Worm (Caenorhabditis elegans) whole organism, L1 larva: ENCODE data around the gene C35B1.9.
A peak's percentile ranks its signal among the peaks of the same experiment; 100 is the strongest.
"Not testable (repeated sequence)": the region's sequence is repeated elsewhere in the genome, so short reads cannot be mapped to it uniquely, and the experiment has no call there.

Experiments
- ceh-82 ChIP-seq, 3 experiments: fragments of 150-350 bp in 1 of 3; sonication (generic microtip) in 2 of 3; optimal IDR thresholded peaks; 2 replicates each; lab custom pipeline; 2014 to 2017; ENCODE audit warnings: missing biosample characterization in 3 of 3, missing genetic modification characterization in 3 of 3
- ceh-90 ChIP-seq: sonication (generic microtip); optimal IDR thresholded peaks from 2 replicates; lab custom pipeline; 2016; ENCODE audit warnings: missing genetic modification characterization, missing compliant biosample characterization
- dsc-1 ChIP-seq: sonication (generic microtip); optimal IDR thresholded peaks from 2 replicates; lab custom pipeline; 2016; ENCODE audit warnings: mild to moderate bottlenecking, missing genetic modification characterization, missing compliant biosample characterization
- efl-1 ChIP-seq, 4 experiments: fragments of 150-350 bp; optimal IDR thresholded peaks in 3 of 4; peaks in 1 of 4; 1 replicate in 1 of 4; 2 replicates in 3 of 4; lab custom pipeline; 2014; ENCODE audit warnings: missing biosample characterization in 2 of 4, missing genetic modification characterization in 2 of 4, missing genetic modification reagents in 2 of 4
- efl-3 ChIP-seq: fragments of 200-800 bp; sonication (Bioruptor generic); optimal IDR thresholded peaks from 2 replicates; lab custom pipeline; 2018; ENCODE audit warnings: mild to moderate bottlenecking, missing genetic modification characterization, missing compliant biosample characterization
- elt-2 ChIP-seq: sonication (generic microtip); optimal IDR thresholded peaks from 2 replicates; lab custom pipeline; 2016; ENCODE audit warnings: missing genetic modification characterization, mild to moderate bottlenecking, inconsistent platforms, missing compliant biosample characterization, missing genetic modification reagents
- fkh-10 ChIP-seq: sonication (generic microtip); optimal IDR thresholded peaks from 2 replicates; lab custom pipeline; 2017; ENCODE audit warnings: missing biosample characterization, missing genetic modification reagents, missing genetic modification characterization
- fkh-4 ChIP-seq: sonication (generic microtip); optimal IDR thresholded peaks from 2 replicates; lab custom pipeline; 2016; ENCODE audit warnings: missing compliant biosample characterization, missing genetic modification characterization, borderline replicate concordance
- lin-14 ChIP-seq: fragments of 200-800 bp; sonication (Bioruptor generic); optimal IDR thresholded peaks from 2 replicates; lab custom pipeline; 2018; ENCODE audit warnings: mild to moderate bottlenecking, missing genetic modification characterization, moderate library complexity, missing compliant biosample characterization
- lin-35 ChIP-seq, 2 experiments: fragments of 150-350 bp; optimal IDR thresholded peaks; 2 replicates each; lab custom pipeline; 2014; ENCODE audit warnings: missing biosample characterization in 2 of 2, missing genetic modification characterization in 2 of 2, missing genetic modification reagents in 2 of 2
- lin-39 ChIP-seq: fragments of 150-350 bp; optimal IDR thresholded peaks from 2 replicates; lab custom pipeline; 2014; ENCODE audit warnings: missing biosample characterization, missing genetic modification reagents, missing genetic modification characterization
- mab-9 ChIP-seq: fragments of 200-800 bp; sonication (Bioruptor generic); IDR thresholded peaks from 2 replicates; pipeline ENCODE4 v1.3.6; 2022; ENCODE audit warnings: missing genetic modification reagents, missing genetic modification characterization, missing compliant biosample characterization
- mep-1 ChIP-seq: fragments of 150-350 bp; optimal IDR thresholded peaks from 2 replicates; lab custom pipeline; 2014; ENCODE audit warnings: missing biosample characterization, missing genetic modification characterization
- nhr-20 ChIP-seq: sonication (generic microtip); optimal IDR thresholded peaks from 2 replicates; lab custom pipeline; 2016; ENCODE audit warnings: mild to moderate bottlenecking, missing genetic modification characterization, missing compliant biosample characterization
- nhr-77 ChIP-seq: fragments of 150-350 bp; optimal IDR thresholded peaks from 2 replicates; lab custom pipeline; 2014; ENCODE audit warnings: missing biosample characterization, missing genetic modification characterization
- nhr-85 ChIP-seq: sonication (generic microtip); peaks from one replicate; lab custom pipeline; 2016; ENCODE audit warnings: missing genetic modification characterization, inconsistent platforms, missing compliant biosample characterization
- pag-3 ChIP-seq: sonication (generic microtip); optimal IDR thresholded peaks from 2 replicates; lab custom pipeline; 2017; ENCODE audit warnings: missing genetic modification characterization, mild to moderate bottlenecking, missing compliant biosample characterization, antibody characterized with exemption, borderline replicate concordance; ENCODE audit not compliant: insufficient read depth
- pax-3 ChIP-seq: fragments of 200-800 bp; sonication (Bioruptor generic); optimal IDR thresholded peaks from 2 replicates; lab custom pipeline; 2018; ENCODE audit warnings: mild to moderate bottlenecking, missing genetic modification characterization, moderate library complexity, missing compliant biosample characterization
- rnt-1 ChIP-seq: sonication (generic microtip); optimal IDR thresholded peaks from 2 replicates; lab custom pipeline; 2016; ENCODE audit warnings: mild to moderate bottlenecking, missing genetic modification characterization, moderate library complexity, missing compliant biosample characterization
- snu-23 ChIP-seq: sonication (generic microtip); optimal IDR thresholded peaks from 2 replicates; lab custom pipeline; 2016; ENCODE audit warnings: missing genetic modification characterization, missing compliant biosample characterization
- sox-4 ChIP-seq: sonication (generic microtip); optimal IDR thresholded peaks from 2 replicates; lab custom pipeline; 2016; ENCODE audit warnings: missing genetic modification characterization, missing compliant biosample characterization
- sup-37 ChIP-seq: fragments of 200-800 bp; sonication (Bioruptor generic); optimal IDR thresholded peaks from 2 replicates; lab custom pipeline; 2018; ENCODE audit warnings: mild to moderate bottlenecking, missing genetic modification characterization, missing compliant biosample characterization
- swsn-7 ChIP-seq: sonication (generic microtip); optimal IDR thresholded peaks from 2 replicates; lab custom pipeline; 2016; ENCODE audit warnings: missing genetic modification characterization, missing compliant biosample characterization
- tlp-1 ChIP-seq: fragments of 150-350 bp; optimal IDR thresholded peaks from 2 replicates; lab custom pipeline; 2014; ENCODE audit warnings: missing biosample characterization, missing genetic modification characterization
- unc-62 ChIP-seq: fragments of 150-350 bp; optimal IDR thresholded peaks from 2 replicates; lab custom pipeline; 2014; ENCODE audit warnings: missing biosample characterization, missing genetic modification reagents, missing genetic modification characterization
- unc-86 ChIP-seq: sonication (generic microtip); optimal IDR thresholded peaks from 2 replicates; lab custom pipeline; 2016; ENCODE audit warnings: missing genetic modification characterization, missing compliant biosample characterization
- zip-4 ChIP-seq: fragments of 200-800 bp; sonication (Bioruptor generic); optimal IDR thresholded peaks from 2 replicates; lab custom pipeline; 2018; ENCODE audit warnings: mild to moderate bottlenecking, missing genetic modification characterization, moderate library complexity, missing compliant biosample characterization
- ztf-11 ChIP-seq, 2 experiments: sonication (generic microtip); optimal IDR thresholded peaks; 2 replicates each; lab custom pipeline; 2016 to 2017; ENCODE audit warnings: missing genetic modification characterization in 2 of 2, missing biosample characterization in 1 of 2, missing compliant biosample characterization in 1 of 2
- ztf-4 ChIP-seq: fragments of 150-350 bp; optimal IDR thresholded peaks from 2 replicates; lab custom pipeline; 2014; ENCODE audit warnings: missing biosample characterization, missing genetic modification characterization

Gene C35B1.9

DNA sequence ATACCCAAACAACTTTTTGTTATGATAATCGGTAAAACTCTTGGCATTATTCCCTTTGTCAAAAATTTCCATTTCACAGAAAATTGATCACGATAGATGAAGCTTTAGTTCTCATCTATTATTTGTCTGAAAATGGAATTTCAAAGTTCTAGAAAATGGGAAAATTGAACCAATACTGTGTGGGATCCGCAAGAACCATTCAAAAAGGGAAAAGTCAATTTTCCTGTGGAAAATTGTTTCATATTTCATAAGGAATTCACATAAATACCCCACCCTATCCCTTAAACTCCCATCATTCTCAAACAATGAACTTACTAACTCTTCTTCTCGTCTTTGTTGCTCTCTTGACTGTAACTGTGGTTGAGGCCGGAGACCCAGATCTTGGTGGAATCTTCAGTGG lies at the start of gene C35B1.9, which contains the start of gene C35B1.3:
Gene C35B1.9, minus strand, starts transcription at position 101 of the 400 bp plus-strand sequence.
Gene C35B1.3, plus strand, starts transcription at position 306 of the 400 bp plus-strand sequence.
- TF ChIP-seq pag-3 (no peak), zip-4 (GFP tag; lab: Kevin White, UChicago) (no peak), nhr-77 (tag; lab: Kevin White, UChicago) (no peak), ztf-11 (tag; optimal IDR thresholded peaks at IDR 0.05; lab: Kevin White, UChicago) (no peak), swsn-7 (tag; lab: Kevin White, UChicago) (no peak), nhr-20 (no peak), unc-62 (GFP tag; lab: Kevin White, UChicago) (no peak), lin-39 (tag; lab: Kevin White, UChicago) (no peak), tlp-1 (no peak), ceh-90 (tag; lab: Kevin White, UChicago) (no peak)

ce11 chrIV:4125657-4126056 lies 44.9 kb upstream of the C35B1.9 start, which contains the start of gene F49F1.7:
Gene F49F1.7, minus strand, starts transcription at chrIV:4125757.
- TF ChIP-seq sox-4; nhr-85 (tag; lab: Kevin White, UChicago); lin-14 (GFP tag; lab: Kevin White, UChicago): not testable (repeated sequence)
- TF ChIP-seq, all 84 proteins: peak for 0; not testable (repeated sequence) for 84

DNA sequence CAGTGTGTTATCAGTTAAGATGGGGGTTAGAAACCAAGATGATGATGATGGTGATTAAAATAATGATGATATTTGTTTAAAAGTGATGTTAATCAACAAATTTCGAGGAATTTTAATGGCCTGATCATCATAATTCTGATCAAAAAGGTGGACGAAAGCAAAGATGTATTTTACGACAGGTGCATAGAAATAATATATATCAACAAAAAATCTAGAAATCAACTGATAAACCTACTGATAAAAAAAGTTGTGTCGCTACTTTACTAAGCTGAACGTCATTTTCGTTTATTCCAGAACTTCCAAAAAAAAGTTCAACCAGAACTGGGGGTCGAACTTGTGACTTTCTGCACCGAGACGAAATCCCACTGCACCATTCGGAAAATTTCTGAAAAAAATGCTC lies 42.3 kb upstream of the C35B1.9 start, which contains the start of gene mul-1:
Gene mul-1, minus strand, starts transcription at position 84 of the 400 bp plus-strand sequence.
- no peak for TF ChIP-seq ztf-4 (tag; lab: Kevin White, UChicago)
- TF ChIP-seq snu-23 = no peak
- TF ChIP-seq rnt-1 (tag; lab: Kevin White, UChicago) = no peak
- no peak for TF ChIP-seq unc-86 (tag; lab: Kevin White, UChicago)
- no peak for TF ChIP-seq mep-1 (tag; lab: Kevin White, UChicago)
- TF ChIP-seq pax-3 = no peak
- no peak for TF ChIP-seq mab-9
- TF ChIP-seq fkh-4 = no peak
- no peak for TF ChIP-seq efl-1 (optimal IDR thresholded peaks at IDR 0.05; lab: Kevin White, UChicago)
- TF ChIP-seq efl-1 (GFP tag; optimal IDR thresholded peaks at IDR 0.05 in 1 of 2; lab: Kevin White, UChicago) = peak in 1 of 2 experiments; percentile 37
- TF ChIP-seq elt-2 (tag; lab: Kevin White, UChicago) = peak; percentile 59
- TF ChIP-seq, all 84 proteins: peak for 2

DNA sequence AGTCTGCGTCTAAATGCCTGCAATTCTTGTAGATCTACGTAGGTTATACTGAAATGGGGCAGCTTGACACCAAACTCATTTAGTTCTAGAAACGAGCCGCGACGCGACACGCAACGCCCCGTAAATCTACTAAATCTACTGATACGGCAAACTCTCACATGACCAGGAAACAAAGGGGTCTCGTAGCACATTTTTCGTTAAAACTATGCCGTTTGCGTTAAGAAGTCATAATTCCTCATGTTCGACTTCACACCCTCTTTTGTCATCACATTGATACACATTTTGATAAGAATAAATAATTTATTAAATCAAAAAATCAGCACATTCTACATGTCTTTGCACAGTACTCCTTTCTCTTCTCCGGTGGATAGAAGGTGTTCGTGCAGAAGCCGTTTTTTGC lies 40.3 kb upstream of the C35B1.9 start:
- TF ChIP-seq ceh-82 (tag; optimal IDR thresholded peaks at IDR 0.05; lab: Kevin White, UChicago) (no peak), elt-2 (tag; lab: Kevin White, UChicago) (peak; percentile 79)

- no peak for TF ChIP-seq sup-37 (GFP tag; lab: Kevin White, UChicago)
- TF ChIP-seq elt-2 (tag; lab: Kevin White, UChicago) = peak; percentile 69
- TF ChIP-seq, all 84 proteins: peak for 1
These were observed 39.5 kb upstream of the C35B1.9 start, which contains the start of gene F49F1.5 for ce11 chrIV:4120263-4120662. Gene F49F1.5, minus strand, starts transcription at chrIV:4120415.

DNA sequence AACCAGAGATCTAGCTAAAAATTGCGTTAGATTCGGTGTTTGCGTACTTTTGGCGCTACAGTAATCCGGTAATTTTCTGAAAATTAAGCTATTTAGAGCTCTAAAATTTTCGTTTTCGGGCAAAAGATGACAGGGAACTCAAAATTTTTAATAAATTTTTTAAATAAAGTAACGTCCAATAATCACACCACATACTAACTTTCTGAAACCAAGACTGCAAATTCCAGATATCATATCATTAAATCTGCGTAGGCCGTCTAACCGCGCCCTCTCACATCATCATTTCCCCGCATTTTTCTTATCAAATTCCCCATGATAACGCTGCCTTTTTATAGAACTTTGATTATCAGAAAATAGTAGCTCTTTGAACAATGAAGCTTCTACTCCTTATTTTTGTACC lies 36.7 kb upstream of the C35B1.9 start, which contains the start of gene drd-50:
Gene drd-50, plus strand, starts transcription at position 301 of the 400 bp plus-strand sequence.
- no peak for TF ChIP-seq efl-3
- no peak for TF ChIP-seq fkh-4
- no peak for TF ChIP-seq dsc-1 (tag; lab: Kevin White, UChicago)
- peak; percentile 38 for TF ChIP-seq elt-2 (tag; lab: Kevin White, UChicago)
- no peak for TF ChIP-seq sox-4
- no peak for TF ChIP-seq fkh-10 (GFP tag; lab: Kevin White, UChicago)

DNA sequence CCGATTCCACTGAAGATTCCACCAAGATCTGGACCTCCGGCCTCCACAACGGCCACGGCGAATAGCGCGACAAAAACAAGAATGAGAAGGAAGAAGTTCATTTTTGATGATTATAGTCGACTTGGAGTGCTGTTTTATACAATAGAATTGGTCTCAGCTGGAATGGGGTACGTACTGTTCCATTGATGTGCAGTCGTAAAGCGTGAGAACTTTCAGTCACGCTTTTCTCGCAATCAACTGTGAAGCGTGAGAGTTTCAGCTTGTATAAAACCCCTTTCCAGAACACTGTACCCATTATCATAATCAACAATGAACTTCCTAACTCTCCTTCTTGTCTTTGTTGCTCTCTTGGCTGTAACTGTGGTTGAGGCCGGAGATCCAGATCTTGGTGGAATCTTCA lies 34.9 kb upstream of the C35B1.9 start, which contains the start of the genes F49F1.4 and F49F1.2:
Gene F49F1.4, minus strand, starts transcription at position 101 of the 400 bp plus-strand sequence.
Gene F49F1.2, plus strand, starts transcription at position 310 of the 400 bp plus-strand sequence.
- TF ChIP-seq nhr-20 = no peak
- TF ChIP-seq ceh-90 (tag; lab: Kevin White, UChicago) = no peak
- no peak for TF ChIP-seq lin-35 (GFP tag; optimal IDR thresholded peaks at IDR 0.05; lab: Kevin White, UChicago)
